Worm (Caenorhabditis elegans) whole organism, L1 larva: ENCODE results near the gene rbr-2.

Experiments used
- ets-5 ChIP-seq: fragments of 200-800 bp; sonication (Bioruptor generic); IDR thresholded peaks from 2 replicates; pipeline ENCODE4 v1.3.6; 2022; ENCODE audit warnings: missing genetic modification characterization, missing compliant biosample characterization
- hlh-17 ChIP-seq: fragments of 200-800 bp; sonication (Bioruptor generic); optimal IDR thresholded peaks from 2 replicates; lab custom pipeline; 2018; ENCODE audit warnings: missing genetic modification characterization, mild to moderate bottlenecking, missing compliant biosample characterization, moderate library complexity, borderline replicate concordance
- mdl-1 ChIP-seq, 2 experiments: fragments of 150-350 bp; optimal IDR thresholded peaks; 2 replicates each; lab custom pipeline; 2014 to 2017; ENCODE audit warnings: missing biosample characterization in 2 of 2, missing genetic modification characterization in 2 of 2, inconsistent platforms in 1 of 2
- nhr-28 ChIP-seq: fragments of 150-350 bp; optimal IDR thresholded peaks from 2 replicates; lab custom pipeline; 2014; ENCODE audit warnings: missing biosample characterization, missing genetic modification characterization

DNA sequence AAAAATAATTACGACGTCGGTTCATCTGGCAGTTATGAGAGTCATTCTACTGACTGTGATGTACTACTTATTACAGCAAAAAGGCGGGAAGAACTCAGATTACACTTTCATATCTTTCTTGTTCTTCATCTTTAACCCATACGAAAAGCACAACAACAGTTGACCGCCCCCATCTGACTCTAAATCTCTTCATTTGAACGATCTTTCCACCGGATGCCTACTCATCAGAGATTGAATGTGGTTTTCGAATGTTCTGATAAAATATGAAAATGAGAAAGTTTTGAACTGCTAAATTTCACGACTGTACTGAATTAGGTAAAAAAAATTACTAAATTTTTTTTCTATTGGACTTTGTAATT, 38.3 kb downstream of the rbr-2 start, which contains the start of gene sri-19:
- TF ChIP-seq ets-5: no peak
- TF ChIP-seq mdl-1 (tag; optimal IDR thresholded peaks at IDR 0.05; lab: Kevin White, UChicago): no peak
- TF ChIP-seq nhr-28 (tag; lab: Kevin White, UChicago): no peak
- no peak for TF ChIP-seq hlh-17
